Fruit fly (Drosophila melanogaster): ENCODE measurements around the gene eRF1.
A peak's percentile ranks its signal among the peaks of the same experiment; 100 is the strongest.

Gene eRF1

dm6 chr3L:20309758-20310733, 38.1 kb upstream of the eRF1 start (continued):
- peak in 1 of 2 experiments; percentile 46 for TF ChIP-seq crp (GFP tag; optimal IDR thresholded peaks at IDR 0.05)
- TF ChIP-seq yki (optimal IDR thresholded peaks at IDR 0.05) = no peak
- no peak for TF ChIP-seq C15 (GFP tag; IDR thresholded peaks at IDR 0.05)
- TF ChIP-seq sqz (GFP tag; optimal IDR thresholded peaks at IDR 0.05) = no peak
- peak; percentile 34 for TF ChIP-seq CG1602 (GFP tag; optimal IDR thresholded peaks at IDR 0.05)
- peak; percentile 30; the same call in 1 of the 2 replicates for TF ChIP-seq CG14441 (GFP tag; IDR thresholded peaks at IDR 0.05)
- no peak for TF ChIP-seq CG6683 (GFP tag; optimal IDR thresholded peaks at IDR 0.05)
- TF ChIP-seq esg (GFP tag; conservative IDR thresholded peaks at IDR 0.05) = no peak
- no peak for TF ChIP-seq CG5245 (GFP tag; optimal IDR thresholded peaks at IDR 0.05)
- peak; percentile 5 for TF ChIP-seq p53 (GFP tag; optimal IDR thresholded peaks at IDR 0.05)
- no peak for TF ChIP-seq CG8281 (tag; optimal IDR thresholded peaks at IDR 0.05)
- TF ChIP-seq Hey (tag; optimal IDR thresholded peaks at IDR 0.05) = no peak
- TF ChIP-seq br (optimal IDR thresholded peaks at IDR 0.05) = no peak
- no peak for TF ChIP-seq CG18011 (GFP tag; optimal IDR thresholded peaks at IDR 0.05)
- TF ChIP-seq dmrt11E (tag; optimal IDR thresholded peaks at IDR 0.05) = peak; percentile 36
- TF ChIP-seq CG43689 (GFP tag; IDR thresholded peaks at IDR 0.05) = no peak
- TF ChIP-seq CG9727 (GFP tag; optimal IDR thresholded peaks at IDR 0.05) = peak; percentile 34
- TF ChIP-seq CG32532 (GFP tag; IDR thresholded peaks at IDR 0.05) = peak; percentile 62; the same call in 1 of the 2 replicates
- TF ChIP-seq CG4404 (GFP tag; IDR thresholded peaks at IDR 0.05) = 0 out of 2 replicates have a peak, but pooled peaks have one; percentile 9
- no peak for TF ChIP-seq Hr39 (optimal IDR thresholded peaks at IDR 0.05)
- no peak for TF ChIP-seq Kr (GFP tag; optimal IDR thresholded peaks at IDR 0.05)
- peak; percentile 98 for TF ChIP-seq CG9797 (GFP tag; optimal IDR thresholded peaks at IDR 0.05)
- no peak for TF ChIP-seq Atf6 (GFP tag; IDR thresholded peaks at IDR 0.05)
- no peak for TF ChIP-seq CG18599 (GFP tag; optimal IDR thresholded peaks at IDR 0.05)
- TF ChIP-seq Gug (GFP tag; IDR thresholded peaks at IDR 0.05) = no peak
- TF ChIP-seq bigmax (GFP tag; optimal IDR thresholded peaks at IDR 0.05) = peak; percentile 18
- TF ChIP-seq Mad (GFP tag; optimal IDR thresholded peaks at IDR 0.05) = peak; percentile 66
- no peak for TF ChIP-seq Spps (tag; optimal IDR thresholded peaks at IDR 0.05)
- TF ChIP-seq CG9215 (GFP tag; IDR thresholded peaks at IDR 0.05) = no peak
- TF ChIP-seq Camta (GFP tag; optimal IDR thresholded peaks at IDR 0.05) = peak; percentile 23
- TF ChIP-seq dysf (GFP tag; IDR thresholded peaks at IDR 0.05) = peak; percentile 34; the same call in 1 of the 3 replicates
- peak; percentile 71 for TF ChIP-seq CG8478 (optimal IDR thresholded peaks at IDR 0.05)
- TF ChIP-seq tio (GFP tag; optimal IDR thresholded peaks at IDR 0.05) = no peak
- peak; percentile 36 for TF ChIP-seq grau (tag; optimal IDR thresholded peaks at IDR 0.05)
- TF ChIP-seq CG2199 (GFP tag; IDR thresholded peaks at IDR 0.05) = 0 out of 3 replicates have a peak, but pooled peaks have one; percentile 41
- TF ChIP-seq usp (GFP tag; optimal IDR thresholded peaks at IDR 0.05) = no peak
- TF ChIP-seq Nf-YA (GFP tag; IDR thresholded peaks at IDR 0.05) = no peak; the same call in 1 of the 2 replicates
- no peak for TF ChIP-seq cato (GFP tag; optimal IDR thresholded peaks at IDR 0.05; ENCODE audit: borderline replicate concordance)
- TF ChIP-seq Gsc (GFP tag; IDR thresholded peaks at IDR 0.05) = no peak
- peak; percentile 66 for TF ChIP-seq CG9609 (GFP tag; optimal IDR thresholded peaks at IDR 0.05)
- peak; percentile 80 for TF ChIP-seq Doc3 (GFP tag; IDR thresholded peaks at IDR 0.05; ENCODE audit: partially characterized antibody)
- no peak for TF ChIP-seq CG9437 (GFP tag; optimal IDR thresholded peaks at IDR 0.05)
- peak; percentile 58 for TF ChIP-seq slbo (GFP tag; IDR thresholded peaks at IDR 0.05)
- TF ChIP-seq CG2120 (GFP tag; optimal IDR thresholded peaks at IDR 0.05) = peak; percentile 75
- TF ChIP-seq CG3726 (GFP tag; IDR thresholded peaks at IDR 0.05) = no peak
- peak; percentile 71 for TF ChIP-seq mam (GFP tag; optimal IDR thresholded peaks at IDR 0.05)
- no peak for TF ChIP-seq MTF-1 (GFP tag; optimal IDR thresholded peaks at IDR 0.05; ENCODE audit: borderline replicate concordance)
- no peak for TF ChIP-seq ash1 (GFP tag; optimal IDR thresholded peaks at IDR 0.05)
- peak; percentile 89 for TF ChIP-seq CG1603 (tag; optimal IDR thresholded peaks at IDR 0.05)
- TF ChIP-seq Blimp-1 (GFP tag; optimal IDR thresholded peaks at IDR 0.05) = no peak

All from whole organism, embryonic.